Fruit fly (Drosophila melanogaster) whole organism, embryonic: ENCODE results near the gene Nprl3.

ENCODE experiments used
- Abd-B ChIP-seq: fragments of 200-800 bp; sonication (Bioruptor generic); optimal IDR thresholded peaks from 2 replicates; lab custom pipeline; 2018; ENCODE audit warnings: missing biosample characterization, mild to moderate bottlenecking, missing genetic modification characterization, moderate library complexity
- Adf1 ChIP-seq: fragments of 200-800 bp; sonication (Bioruptor generic); IDR thresholded peaks from 2 replicates; pipeline ENCODE4 v1.3.6; 2022; ENCODE audit warnings: missing biosample characterization, missing genetic modification characterization
- BEAF-32 ChIP-seq: fragments of 200-800 bp; sonication (Bioruptor generic); optimal IDR thresholded peaks from 3 replicates; lab custom pipeline; 2017; ENCODE audit warnings: missing biosample characterization, missing genetic modification characterization, mild to moderate bottlenecking, moderate library complexity, missing genetic modification reagents
- CG10431 ChIP-seq: fragments of 200-800 bp; sonication (Bioruptor generic); optimal IDR thresholded peaks from 3 replicates; lab custom pipeline; 2018; ENCODE audit warnings: missing biosample characterization, mild to moderate bottlenecking, missing genetic modification characterization
- CG1233 ChIP-seq: fragments of 200-800 bp; sonication (Bioruptor generic); optimal IDR thresholded peaks from 4 replicates; lab custom pipeline; 2018; ENCODE audit warnings: missing biosample characterization, mild to moderate bottlenecking, missing genetic modification characterization
- CG15696 ChIP-seq: fragments of 200-800 bp; sonication (Bioruptor generic); optimal IDR thresholded peaks from 2 replicates; lab custom pipeline; 2019; ENCODE audit warnings: missing biosample characterization, mild to moderate bottlenecking, missing genetic modification characterization, moderate library complexity
- CG17186 ChIP-seq: fragments of 200-800 bp; sonication (Bioruptor generic); optimal IDR thresholded peaks from 3 replicates; lab custom pipeline; 2017; ENCODE audit warnings: missing biosample characterization, missing genetic modification reagents, missing genetic modification characterization
- CG17385 ChIP-seq: fragments of 200-800 bp; sonication (Bioruptor generic); optimal IDR thresholded peaks from 3 replicates; lab custom pipeline; 2018; ENCODE audit warnings: missing biosample characterization, mild to moderate bottlenecking, missing genetic modification characterization
- CG1792 ChIP-seq: fragments of 200-800 bp; sonication (Bioruptor generic); optimal IDR thresholded peaks from 2 replicates; lab custom pipeline; 2016; ENCODE audit warnings: missing biosample characterization, missing genetic modification characterization
- CG31441 ChIP-seq: fragments of 200-800 bp; sonication (Bioruptor generic); IDR thresholded peaks from 2 replicates; pipeline ENCODE4 v1.3.6; 2022; ENCODE audit warnings: missing biosample characterization, missing genetic modification characterization
- CG3163 ChIP-seq: fragments of 200-800 bp; sonication (Bioruptor generic); optimal IDR thresholded peaks from 3 replicates; lab custom pipeline; 2016; ENCODE audit warnings: missing biosample characterization, missing genetic modification characterization
- CG32767 ChIP-seq: fragments of 200-800 bp; sonication (Bioruptor generic); IDR thresholded peaks from 2 replicates; pipeline ENCODE4 v1.3.6; 2022; ENCODE audit warnings: missing biosample characterization, missing genetic modification characterization
- CG3995 ChIP-seq: fragments of 200-800 bp; sonication (Bioruptor generic); optimal IDR thresholded peaks from 3 replicates; lab custom pipeline; 2016; ENCODE audit warnings: missing biosample characterization, missing genetic modification characterization
- CG42726 ChIP-seq: fragments of 200-800 bp; sonication (Bioruptor generic); IDR thresholded peaks from 2 replicates; pipeline ENCODE4 v1.3.6; 2022; ENCODE audit warnings: missing biosample characterization, missing genetic modification characterization; ENCODE audit not compliant: partially characterized antibody
- CG4854 ChIP-seq: fragments of 200-800 bp; sonication (Bioruptor generic); optimal IDR thresholded peaks from 2 replicates; lab custom pipeline; 2016; ENCODE audit warnings: missing biosample characterization, missing genetic modification characterization, inconsistent platforms
- CG7372 ChIP-seq: fragments of 200-800 bp; sonication (Bioruptor generic); IDR thresholded peaks from 2 replicates; pipeline ENCODE4 v1.3.6; 2022; ENCODE audit warnings: missing biosample characterization, missing genetic modification characterization
- CG8388 ChIP-seq: fragments of 200-800 bp; sonication (Bioruptor generic); optimal IDR thresholded peaks from 2 replicates; lab custom pipeline; 2019; ENCODE audit warnings: missing biosample characterization, mild to moderate bottlenecking, missing genetic modification characterization, moderate library complexity
- CoRest ChIP-seq: fragments of 200-800 bp; sonication (Bioruptor generic); optimal IDR thresholded peaks from 3 replicates; lab custom pipeline; 2018; ENCODE audit warnings: missing biosample characterization, mild to moderate bottlenecking, missing genetic modification characterization, moderate library complexity
- CrebB ChIP-seq: fragments of 200-800 bp; sonication (Bioruptor generic); optimal IDR thresholded peaks from 3 replicates; lab custom pipeline; 2018; ENCODE audit warnings: missing biosample characterization, mild to moderate bottlenecking, missing genetic modification characterization
- Dbx ChIP-seq: fragments of 200-800 bp; sonication (Bioruptor generic); IDR thresholded peaks from 3 replicates; pipeline ENCODE4 v1.3.6; 2022; ENCODE audit warnings: missing biosample characterization, missing genetic modification characterization
- Dek ChIP-seq: fragments of 200-800 bp; sonication (Bioruptor generic); optimal IDR thresholded peaks from 3 replicates; lab custom pipeline; 2019; ENCODE audit warnings: missing biosample characterization, mild to moderate bottlenecking, missing genetic modification characterization, moderate library complexity
- Dfd ChIP-seq, 2 experiments: fragments of >200 bp; optimal IDR thresholded peaks; 2 replicates each; lab custom pipeline; 2017; ENCODE audit warnings: missing biosample characterization in 2 of 2, missing genetic modification characterization in 2 of 2
- Elba2 ChIP-seq: fragments of 200-800 bp; sonication (Bioruptor generic); optimal IDR thresholded peaks from 3 replicates; lab custom pipeline; 2016; ENCODE audit warnings: missing biosample characterization, missing genetic modification characterization
- Fer1 ChIP-seq: fragments of 200-800 bp; sonication (Bioruptor generic); optimal IDR thresholded peaks from 2 replicates; lab custom pipeline; 2017; ENCODE audit warnings: missing biosample characterization, mild to moderate bottlenecking, missing genetic modification characterization
- Fer2 ChIP-seq: fragments of 200-800 bp; sonication (Bioruptor generic); optimal IDR thresholded peaks from 2 replicates; lab custom pipeline; 2018; ENCODE audit warnings: missing biosample characterization, mild to moderate bottlenecking, missing genetic modification characterization, moderate library complexity
- Hey ChIP-seq: fragments of 200-800 bp; sonication (Bioruptor generic); optimal IDR thresholded peaks from 3 replicates; lab custom pipeline; 2018; ENCODE audit warnings: missing biosample characterization, mild to moderate bottlenecking, missing genetic modification characterization
- Hr39 ChIP-seq: fragments of >200 bp; optimal IDR thresholded peaks from 2 replicates; lab custom pipeline; 2017
- NC2β ChIP-seq: fragments of 200-800 bp; sonication (Bioruptor generic); optimal IDR thresholded peaks from 2 replicates; lab custom pipeline; 2016; ENCODE audit warnings: missing biosample characterization, missing genetic modification characterization
- Oli ChIP-seq: fragments of 200-800 bp; sonication (Bioruptor generic); optimal IDR thresholded peaks from 2 replicates; lab custom pipeline; 2018; ENCODE audit warnings: missing biosample characterization, mild to moderate bottlenecking, missing genetic modification characterization, moderate library complexity
- Scr ChIP-seq: fragments of 200-800 bp; sonication (Bioruptor generic); IDR thresholded peaks from 2 replicates; pipeline ENCODE4 v1.3.6; 2022; ENCODE audit warnings: missing biosample characterization, missing genetic modification characterization; ENCODE audit not compliant: partially characterized antibody
- Sox102F ChIP-seq: fragments of 200-800 bp; sonication (Bioruptor generic); optimal IDR thresholded peaks from 2 replicates; lab custom pipeline; 2018; ENCODE audit warnings: missing biosample characterization, mild to moderate bottlenecking, missing genetic modification characterization, moderate library complexity
- Sry-δ ChIP-seq: fragments of 200-800 bp; sonication (Bioruptor generic); optimal IDR thresholded peaks from 2 replicates; lab custom pipeline; 2016; ENCODE audit warnings: missing biosample characterization, missing genetic modification characterization
- Stat92E ChIP-seq, 3 experiments: fragments of >200 bp in 2 of 3; fragments of 200-800 bp in 1 of 3; sonication (Bioruptor generic) in 1 of 3; optimal IDR thresholded peaks; 2 replicates each; lab custom pipeline; 2017 to 2019; ENCODE audit warnings: missing biosample characterization in 3 of 3, missing genetic modification characterization in 3 of 3, mild to moderate bottlenecking in 1 of 3, moderate library complexity in 1 of 3
- Taf1 ChIP-seq: fragments of 200-800 bp; sonication (Bioruptor generic); IDR thresholded peaks from 2 replicates; pipeline ENCODE4 v1.3.6; 2022; ENCODE audit warnings: missing biosample characterization, missing genetic modification characterization
- Trl ChIP-seq, 3 experiments: fragments of >200 bp in 2 of 3; fragments of 200-800 bp in 1 of 3; sonication (Bioruptor generic) in 1 of 3; optimal IDR thresholded peaks; 2 replicates in 1 of 3; 3 replicates in 2 of 3; lab custom pipeline; 2016 to 2017; ENCODE audit warnings: missing biosample characterization in 1 of 3, missing genetic modification characterization in 1 of 3
- ab ChIP-seq: fragments of 200-800 bp; sonication (Bioruptor generic); optimal IDR thresholded peaks from 2 replicates; lab custom pipeline; 2016; ENCODE audit warnings: missing biosample characterization, missing genetic modification characterization
- al ChIP-seq: fragments of 200-800 bp; sonication (Bioruptor generic); IDR thresholded peaks from 2 replicates; pipeline ENCODE4 v1.3.6; 2022; ENCODE audit warnings: missing biosample characterization, missing genetic modification characterization
- amos ChIP-seq: fragments of 200-800 bp; sonication (Bioruptor generic); IDR thresholded peaks from 2 replicates; pipeline ENCODE4 v1.3.6; 2022; ENCODE audit warnings: missing biosample characterization, missing genetic modification characterization; ENCODE audit not compliant: partially characterized antibody
- btn ChIP-seq: fragments of 200-800 bp; sonication (Bioruptor generic); optimal IDR thresholded peaks from 2 replicates; lab custom pipeline; 2016; ENCODE audit warnings: missing biosample characterization, missing genetic modification characterization
- dm ChIP-seq: fragments of 200-800 bp; sonication (Bioruptor generic); optimal IDR thresholded peaks from 3 replicates; lab custom pipeline; 2016; ENCODE audit warnings: missing biosample characterization, missing genetic modification characterization
- knrl ChIP-seq: fragments of 200-800 bp; sonication (Bioruptor generic); IDR thresholded peaks from 3 replicates; pipeline ENCODE4 v1.3.6; 2022; ENCODE audit warnings: missing biosample characterization, missing genetic modification characterization; ENCODE audit not compliant: partially characterized antibody
- odd ChIP-seq: fragments of 200-800 bp; sonication (Bioruptor generic); optimal IDR thresholded peaks from 2 replicates; lab custom pipeline; 2017; ENCODE audit warnings: missing biosample characterization, mild to moderate bottlenecking, missing genetic modification characterization
- phol ChIP-seq: fragments of 200-800 bp; sonication (Bioruptor generic); optimal IDR thresholded peaks from 3 replicates; lab custom pipeline; 2018; ENCODE audit warnings: missing biosample characterization, mild to moderate bottlenecking, missing genetic modification characterization, moderate library complexity
- sisA ChIP-seq: fragments of 200-800 bp; sonication (Bioruptor generic); IDR thresholded peaks from 2 replicates; pipeline ENCODE4 v1.3.6; 2022; ENCODE audit warnings: missing biosample characterization, missing genetic modification characterization
- ssp ChIP-seq: fragments of 200-800 bp; sonication (Bioruptor generic); IDR thresholded peaks from 2 replicates; pipeline ENCODE4 v1.3.6; 2022; ENCODE audit warnings: missing biosample characterization, missing genetic modification characterization
- stc ChIP-seq: fragments of 200-800 bp; sonication (Bioruptor generic); IDR thresholded peaks from 2 replicates; pipeline ENCODE4 v1.3.6; 2022; ENCODE audit warnings: missing biosample characterization, missing genetic modification characterization
- sug ChIP-seq: fragments of 200-800 bp; optimal IDR thresholded peaks from 2 replicates; lab custom pipeline; 2019; ENCODE audit warnings: missing biosample characterization, mild to moderate bottlenecking, missing genetic modification characterization, moderate library complexity
- zfh2 ChIP-seq: fragments of 200-800 bp; sonication (Bioruptor generic); optimal IDR thresholded peaks from 2 replicates; lab custom pipeline; 2016; ENCODE audit warnings: missing biosample characterization, missing genetic modification characterization

The Nprl3 gene

DNA sequence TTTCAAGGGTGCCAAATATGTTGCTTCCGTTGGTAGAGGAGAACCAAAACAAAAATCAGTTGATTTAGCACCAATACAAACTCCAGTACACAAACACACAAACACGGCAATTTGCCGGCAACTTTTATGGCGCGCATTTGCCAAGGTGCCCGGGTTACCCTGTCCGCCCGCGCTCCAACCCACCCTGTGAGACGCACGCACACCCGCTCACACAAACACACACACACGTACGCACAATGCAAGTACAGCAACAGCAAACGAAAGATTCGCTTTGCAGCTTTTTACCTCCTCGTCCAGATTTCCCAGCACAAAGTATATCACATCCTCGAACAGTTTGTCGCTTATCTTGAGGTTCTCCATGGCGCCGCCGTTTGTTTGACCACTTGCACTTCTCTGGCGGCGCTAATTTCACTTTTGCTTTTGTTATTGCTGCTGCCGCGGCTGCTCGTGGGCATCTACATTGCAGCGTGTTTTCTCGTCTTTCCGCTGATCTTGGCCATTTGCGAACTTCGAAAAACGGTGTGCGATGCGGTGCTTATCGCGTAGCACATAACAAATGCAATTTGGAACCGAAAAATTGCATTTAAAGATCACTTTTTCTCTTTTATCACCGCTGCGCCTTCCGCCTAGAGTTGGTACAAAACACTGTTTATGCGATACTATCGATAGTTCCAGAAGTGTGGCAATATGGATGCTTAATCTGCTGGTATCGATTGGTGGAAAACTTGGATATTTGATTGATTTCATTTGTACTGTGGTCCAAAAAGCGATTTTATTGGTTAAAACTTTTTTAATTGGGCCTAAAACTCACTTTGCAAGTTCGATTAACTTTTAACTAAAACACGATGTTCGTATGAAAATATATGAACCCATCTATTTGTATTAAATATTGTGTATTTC lies 27.1 kb upstream of the Nprl3 start, which contains the start of gene Ptip (continued):
- TF ChIP-seq odd (GFP tag; lab: Kevin White, UChicago): peak; percentile 34
- no peak for TF ChIP-seq Fer1
- TF ChIP-seq Sox102F (GFP tag; lab: Kevin White, UChicago): no peak
- TF ChIP-seq CrebB (tag; lab: Kevin White, UChicago): peak; percentile 48
- no peak for TF ChIP-seq CG1233
- no peak for TF ChIP-seq al
- TF ChIP-seq btn (GFP tag; lab: Kevin White, UChicago): no peak
- peak; percentile 91 for TF ChIP-seq phol (tag; lab: Kevin White, UChicago)
- peak; percentile 55 for TF ChIP-seq CG3995 (GFP tag; lab: Kevin White, UChicago)
- TF ChIP-seq Dek (tag; lab: Kevin White, UChicago): no peak
- TF ChIP-seq dm: peak; percentile 48
- TF ChIP-seq Adf1 (GFP tag; lab: Robert Waterston, UW): peak; percentile 12
- TF ChIP-seq amos (GFP tag; lab: Robert Waterston, UW): peak; percentile 99
- peak; percentile 81 for TF ChIP-seq Abd-B
- TF ChIP-seq sug (tag; lab: Kevin White, UChicago): peak; percentile 21
- TF ChIP-seq CoRest (tag; lab: Kevin White, UChicago): peak; percentile 47
- no peak for TF ChIP-seq ssp (GFP tag; lab: Robert Waterston, UW)
- no peak for TF ChIP-seq Oli (tag; lab: Kevin White, UChicago)
- TF ChIP-seq BEAF-32 (GFP tag; lab: Kevin White, UChicago): peak; percentile 99
- peak; percentile 71 for TF ChIP-seq CG10431
- no peak for TF ChIP-seq CG15696 (tag; lab: Kevin White, UChicago)
- TF ChIP-seq Hr39 (lab: Kevin White, UChicago): no peak
- TF ChIP-seq Fer2 (tag; lab: Kevin White, UChicago): no peak
- no peak for TF ChIP-seq ab (GFP tag; lab: Kevin White, UChicago)
- no peak for TF ChIP-seq Elba2 (GFP tag; lab: Kevin White, UChicago)
- TF ChIP-seq CG42726 (GFP tag; lab: Robert Waterston, UW): peak; percentile 97
- no peak for TF ChIP-seq Stat92E (GFP tag; optimal IDR thresholded peaks at IDR 0.05; lab: Kevin White, UChicago)
- TF ChIP-seq knrl (GFP tag; lab: Robert Waterston, UW): peak; percentile 97
- peak; percentile 26 for TF ChIP-seq CG17186 (GFP tag; lab: Kevin White, UChicago)
- TF ChIP-seq CG32767: no peak
- no peak for TF ChIP-seq Hey (tag; lab: Kevin White, UChicago)
- TF ChIP-seq CG7372: no peak
- no peak for TF ChIP-seq Taf1 (GFP tag; lab: Robert Waterston, UW)
- peak; percentile 99 for TF ChIP-seq Sry-δ (GFP tag; lab: Kevin White, UChicago)
- peak; percentile 47 for TF ChIP-seq zfh2 (GFP tag; lab: Kevin White, UChicago)
- TF ChIP-seq CG3163 (GFP tag; lab: Kevin White, UChicago): no peak
- peak; percentile 46; the same call in 1 of the 3 replicates for TF ChIP-seq Dbx
- TF ChIP-seq CG1792 (GFP tag; lab: Kevin White, UChicago): peak; percentile 6
- TF ChIP-seq NC2β (GFP tag; lab: Kevin White, UChicago): no peak
- TF ChIP-seq CG31441 (GFP tag; lab: Robert Waterston, UW): no peak
- TF ChIP-seq Dfd (GFP tag; optimal IDR thresholded peaks at IDR 0.05; lab: Kevin White, UChicago): no peak
- TF ChIP-seq Scr: peak; percentile 96
- no peak for TF ChIP-seq CG8388 (GFP tag; lab: Kevin White, UChicago)
- no peak; the same call in 1 of the 2 replicates for TF ChIP-seq stc
- TF ChIP-seq sisA: no peak
- no peak for TF ChIP-seq Trl (optimal IDR thresholded peaks at IDR 0.05; lab: Kevin White, UChicago)
- no peak for TF ChIP-seq Trl (GFP tag; optimal IDR thresholded peaks at IDR 0.05; lab: Kevin White, UChicago)
- peak; percentile 65 for TF ChIP-seq CG17385 (GFP tag; lab: Kevin White, UChicago)
- TF ChIP-seq CG4854 (GFP tag; lab: Kevin White, UChicago): no peak
